Fruit fly (Drosophila melanogaster) Kc167 (cell line): ENCODE measurements around the gene CG14982.

ENCODE experiments used
- insv ChIP-seq: fragments of >200 bp; optimal IDR thresholded peaks from 3 replicates; lab custom pipeline; 2018; ENCODE audit warnings: missing external identifiers
- psq ChIP-seq: fragments of >200 bp; optimal IDR thresholded peaks from 2 replicates; lab custom pipeline; 2017; ENCODE audit warnings: missing external identifiers
- ttk ChIP-seq: sonication (Bioruptor generic); optimal IDR thresholded peaks from 2 replicates; lab custom pipeline; 2017; ENCODE audit warnings: missing external identifiers

DNA sequence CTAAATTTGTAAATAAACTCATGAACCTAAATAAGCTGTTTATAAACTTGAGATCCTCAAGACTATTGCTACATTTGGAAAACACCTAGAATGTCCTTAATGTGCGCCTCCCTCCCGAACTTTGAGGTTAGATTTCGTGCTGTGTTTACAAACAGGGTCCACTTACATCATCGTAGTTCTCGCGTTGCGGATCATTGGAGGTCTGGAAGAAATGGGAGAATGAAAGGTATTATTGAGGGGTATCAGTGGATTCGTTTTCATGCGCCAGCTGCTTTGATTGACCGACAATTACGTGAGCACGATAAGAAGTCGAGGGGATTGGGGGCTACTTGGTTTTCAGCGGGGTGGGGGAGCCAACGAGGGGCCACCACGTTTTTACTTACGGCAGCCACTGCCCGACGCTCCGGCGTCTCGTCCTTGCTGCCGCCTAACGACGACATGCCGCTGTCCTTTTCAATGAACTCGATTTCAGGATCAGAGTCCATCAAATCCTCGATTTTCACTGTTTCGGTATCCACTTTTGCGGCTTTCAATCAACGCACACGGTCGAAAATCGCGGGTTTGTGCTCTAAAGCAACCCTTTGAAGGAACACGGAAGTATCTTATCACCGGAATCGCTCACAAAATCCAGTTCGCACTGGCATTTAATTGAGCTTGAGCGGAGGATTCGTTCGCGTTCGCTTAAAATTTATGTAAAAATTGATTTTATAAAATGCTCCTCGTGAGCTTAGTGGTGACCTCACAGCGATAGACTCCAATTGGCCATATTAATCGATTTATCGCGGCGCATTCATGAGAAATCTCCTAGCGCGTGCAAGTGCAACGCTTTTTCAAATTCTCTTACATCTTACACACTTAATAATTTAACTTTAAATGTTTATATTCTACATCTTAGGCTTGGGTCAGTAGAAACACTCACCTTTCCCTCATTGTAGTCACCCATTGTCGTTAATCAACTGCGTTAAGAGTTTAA, 33.4 kb upstream of the CG14982 start:
- TF ChIP-seq insv (lab: Kevin White, UChicago) (no peak), psq (lab: Kevin White, UChicago) (no peak), ttk (lab: Kevin White, UChicago) (no peak)
